Worm (Caenorhabditis elegans) whole organism, L3 larva: ENCODE results near the gene amt-2.

ENCODE experiments used
- aly-2 ChIP-seq: fragments of 150-350 bp; optimal IDR thresholded peaks from 2 replicates; lab custom pipeline; 2014; ENCODE audit warnings: missing biosample characterization, missing genetic modification characterization
- ama-1 ChIP-seq: fragments of 150-350 bp; optimal IDR thresholded peaks from 2 replicates; lab custom pipeline; 2018
- ceh-16 ChIP-seq: sonication (generic microtip); optimal IDR thresholded peaks from 2 replicates; lab custom pipeline; 2017; ENCODE audit warnings: missing biosample characterization, missing genetic modification characterization
- ceh-28 ChIP-seq: fragments of 150-350 bp; optimal IDR thresholded peaks from 2 replicates; lab custom pipeline; 2014; ENCODE audit warnings: missing biosample characterization, missing genetic modification reagents, missing genetic modification characterization
- ceh-82 ChIP-seq: fragments of 150-350 bp; optimal IDR thresholded peaks from 2 replicates; lab custom pipeline; 2014; ENCODE audit warnings: missing biosample characterization, missing genetic modification characterization
- ceh-9 ChIP-seq: sonication (generic microtip); optimal IDR thresholded peaks from 2 replicates; lab custom pipeline; 2018; ENCODE audit warnings: missing biosample characterization, missing genetic modification characterization
- daf-12 ChIP-seq: fragments of 150-350 bp; optimal IDR thresholded peaks from 2 replicates; lab custom pipeline; 2014; ENCODE audit warnings: missing biosample characterization, missing genetic modification reagents, missing genetic modification characterization
- egl-27 ChIP-seq: sonication (generic microtip); optimal IDR thresholded peaks from 4 replicates; lab custom pipeline; 2017; ENCODE audit warnings: missing biosample characterization, missing genetic modification reagents, missing genetic modification characterization
- elt-1 ChIP-seq: fragments of 150-350 bp; optimal IDR thresholded peaks from 2 replicates; lab custom pipeline; 2014; ENCODE audit warnings: missing biosample characterization, missing genetic modification characterization
- elt-2 ChIP-seq: sonication (generic microtip); optimal IDR thresholded peaks from 2 replicates; lab custom pipeline; 2016; ENCODE audit warnings: missing genetic modification reagents, mild to moderate bottlenecking, missing genetic modification characterization, missing compliant biosample characterization
- elt-3 ChIP-seq, 3 experiments: fragments of 150-350 bp in 1 of 3; sonication (generic microtip) in 2 of 3; optimal IDR thresholded peaks; 2 replicates in 2 of 3; 4 replicates in 1 of 3; lab custom pipeline; 2014 to 2017; ENCODE audit warnings: missing biosample characterization in 3 of 3, missing genetic modification characterization in 3 of 3
- eor-1 ChIP-seq, 2 experiments: fragments of 150-350 bp; optimal IDR thresholded peaks; 2 replicates each; lab custom pipeline; 2014 to 2018; ENCODE audit warnings: missing biosample characterization in 2 of 2, missing genetic modification characterization in 2 of 2
- fkh-10 ChIP-seq: sonication (generic microtip); optimal IDR thresholded peaks from 2 replicates; lab custom pipeline; 2017; ENCODE audit warnings: missing biosample characterization, missing genetic modification reagents, missing genetic modification characterization
- fkh-2 ChIP-seq: fragments of 150-350 bp; optimal IDR thresholded peaks from 2 replicates; lab custom pipeline; 2014; ENCODE audit warnings: missing biosample characterization, missing genetic modification reagents, missing genetic modification characterization
- fos-1 ChIP-seq: fragments of 150-350 bp; optimal IDR thresholded peaks from 2 replicates; lab custom pipeline; 2014; ENCODE audit warnings: missing biosample characterization, missing genetic modification characterization
- hmg-11 ChIP-seq: sonication (generic microtip); optimal IDR thresholded peaks from 2 replicates; lab custom pipeline; 2016; ENCODE audit warnings: missing genetic modification characterization, missing compliant biosample characterization
- jun-1 ChIP-seq: fragments of 150-350 bp; optimal IDR thresholded peaks from 2 replicates; lab custom pipeline; 2014; ENCODE audit warnings: missing biosample characterization, missing genetic modification reagents, missing genetic modification characterization
- lin-15B ChIP-seq: fragments of 150-350 bp; optimal IDR thresholded peaks from 2 replicates; lab custom pipeline; 2014; ENCODE audit warnings: missing biosample characterization, missing genetic modification characterization
- lin-39 ChIP-seq: fragments of 150-350 bp; optimal IDR thresholded peaks from 2 replicates; lab custom pipeline; 2018; ENCODE audit warnings: missing biosample characterization, missing genetic modification reagents, missing genetic modification characterization
- lsy-12 ChIP-seq: sonication (generic microtip); optimal IDR thresholded peaks from 2 replicates; lab custom pipeline; 2016; ENCODE audit warnings: mild to moderate bottlenecking, missing genetic modification characterization, missing compliant biosample characterization
- mdl-1 ChIP-seq: fragments of 150-350 bp; optimal IDR thresholded peaks from 2 replicates; lab custom pipeline; 2014; ENCODE audit warnings: missing biosample characterization, missing genetic modification characterization
- nfya-1 ChIP-seq: sonication (generic microtip); optimal IDR thresholded peaks from 2 replicates; lab custom pipeline; 2017; ENCODE audit warnings: missing genetic modification characterization, mild to moderate bottlenecking, missing compliant biosample characterization, antibody characterized with exemption, moderate library complexity; ENCODE audit not compliant: insufficient read depth
- nhr-12 ChIP-seq: fragments of 150-350 bp; optimal IDR thresholded peaks from 2 replicates; lab custom pipeline; 2014; ENCODE audit warnings: missing biosample characterization, missing genetic modification characterization
- nhr-23 ChIP-seq: fragments of 150-350 bp; optimal IDR thresholded peaks from 2 replicates; lab custom pipeline; 2014; ENCODE audit warnings: missing biosample characterization, missing genetic modification reagents, missing genetic modification characterization
- nhr-237 ChIP-seq: fragments of 150-350 bp; optimal IDR thresholded peaks from 2 replicates; lab custom pipeline; 2014; ENCODE audit warnings: missing biosample characterization, missing genetic modification characterization
- nhr-25 ChIP-seq: sonication (generic microtip); optimal IDR thresholded peaks from 2 replicates; lab custom pipeline; 2017; ENCODE audit warnings: missing biosample characterization, missing genetic modification characterization
- nhr-28 ChIP-seq: fragments of 150-350 bp; optimal IDR thresholded peaks from 2 replicates; lab custom pipeline; 2014; ENCODE audit warnings: missing biosample characterization, missing genetic modification characterization
- nhr-76 ChIP-seq: fragments of 150-350 bp; sonication (generic microtip); optimal IDR thresholded peaks from 5 replicates; lab custom pipeline; 2014; ENCODE audit warnings: missing biosample characterization, missing genetic modification characterization
- nhr-77 ChIP-seq: fragments of 150-350 bp; optimal IDR thresholded peaks from 2 replicates; lab custom pipeline; 2014; ENCODE audit warnings: missing biosample characterization, missing genetic modification characterization
- pha-4 ChIP-seq: fragments of 150-350 bp; optimal IDR thresholded peaks from 2 replicates; lab custom pipeline; 2014; ENCODE audit warnings: missing biosample characterization, missing genetic modification reagents, missing genetic modification characterization
- pqm-1 ChIP-seq: fragments of 150-350 bp; optimal IDR thresholded peaks from 2 replicates; lab custom pipeline; 2017; ENCODE audit warnings: missing biosample characterization, missing genetic modification characterization, inconsistent platforms
- sea-2 ChIP-seq: fragments of 150-350 bp; sonication (generic microtip); optimal IDR thresholded peaks from 4 replicates; lab custom pipeline; 2014; ENCODE audit warnings: missing biosample characterization, missing genetic modification reagents, missing genetic modification characterization
- skn-1 ChIP-seq: fragments of 150-350 bp; optimal IDR thresholded peaks from 2 replicates; lab custom pipeline; 2014; ENCODE audit warnings: missing biosample characterization, missing genetic modification characterization
- snpc-4 ChIP-seq: fragments of 150-350 bp; optimal IDR thresholded peaks from 2 replicates; lab custom pipeline; 2014; ENCODE audit warnings: missing biosample characterization, missing genetic modification characterization
- tbx-2 ChIP-seq: sonication (generic microtip); optimal IDR thresholded peaks from 2 replicates; lab custom pipeline; 2016; ENCODE audit warnings: mild to moderate bottlenecking, missing genetic modification characterization, missing compliant biosample characterization
- unc-39 ChIP-seq: sonication (generic microtip); optimal IDR thresholded peaks from 4 replicates; lab custom pipeline; 2017; ENCODE audit warnings: missing biosample characterization, missing genetic modification characterization
- unc-62 ChIP-seq: fragments of 150-350 bp; sonication (generic microtip); optimal IDR thresholded peaks from 4 replicates; lab custom pipeline; 2014; ENCODE audit warnings: missing biosample characterization, missing genetic modification reagents, missing genetic modification characterization
- zag-1 ChIP-seq: fragments of 150-350 bp; optimal IDR thresholded peaks from 2 replicates; lab custom pipeline; 2014; ENCODE audit warnings: missing biosample characterization, missing genetic modification characterization
- ztf-11 ChIP-seq: fragments of 150-350 bp; optimal IDR thresholded peaks from 2 replicates; lab custom pipeline; 2014; ENCODE audit warnings: missing biosample characterization, missing genetic modification characterization
- ztf-4 ChIP-seq: fragments of 150-350 bp; optimal IDR thresholded peaks from 2 replicates; lab custom pipeline; 2014; ENCODE audit warnings: missing biosample characterization, missing genetic modification characterization

amt-2 gene

ce11 chrIV:13027801-13028641, 14.2 kb upstream of the amt-2 start:
- no peak for TF ChIP-seq jun-1 (tag; lab: Kevin White, UChicago)
- TF ChIP-seq pqm-1 (tag; lab: Kevin White, UChicago) = peak; percentile 4
- peak; percentile 18 for TF ChIP-seq nhr-25 (tag; lab: Kevin White, UChicago)
- TF ChIP-seq, all 47 proteins: peak for 2

- TF ChIP-seq ztf-11 (tag; lab: Kevin White, UChicago) (no peak), ceh-28 (no peak), zag-1 (tag; lab: Kevin White, UChicago) (no peak), ceh-82 (tag; lab: Kevin White, UChicago) (no peak), elt-2 (peak; percentile 53), eor-1 (tag; optimal IDR thresholded peaks at IDR 0.05; lab: Kevin White, UChicago) (no peak), nhr-25 (tag; lab: Kevin White, UChicago) (no peak), snpc-4 (tag; lab: Kevin White, UChicago) (no peak), pha-4 (tag; lab: Kevin White, UChicago) (peak; percentile 22), mdl-1 (tag; lab: Kevin White, UChicago) (no peak), unc-39 (no peak)
- TF ChIP-seq, all 47 proteins: peak for 2
Observed at ce11 chrIV:13028746-13029673, 13.2 kb upstream of the amt-2 start.

- TF ChIP-seq lsy-12 = peak; percentile 5
- TF ChIP-seq egl-27 = no peak
- TF ChIP-seq ztf-11 (tag; lab: Kevin White, UChicago) = no peak
- TF ChIP-seq nhr-23 (tag; lab: Kevin White, UChicago) = peak; percentile 4
- TF ChIP-seq pqm-1 (tag; lab: Kevin White, UChicago) = no peak
- TF ChIP-seq nhr-28 = no peak
- TF ChIP-seq elt-2 = no peak
- TF ChIP-seq ceh-82 (tag; lab: Kevin White, UChicago) = no peak
- no peak for TF ChIP-seq jun-1 (tag; lab: Kevin White, UChicago)
- TF ChIP-seq skn-1 = no peak
- TF ChIP-seq nhr-76 (tag; lab: Kevin White, UChicago) = no peak
- TF ChIP-seq ztf-4 (tag; lab: Kevin White, UChicago) = no peak
- peak; percentile 10 for TF ChIP-seq lin-15B (tag; lab: Kevin White, UChicago)
- no peak for TF ChIP-seq nhr-77
- peak; percentile 47 for TF ChIP-seq hmg-11
- TF ChIP-seq tbx-2 = no peak
- no peak for TF ChIP-seq elt-1 (tag; lab: Kevin White, UChicago)
- no peak for TF ChIP-seq daf-12
- TF ChIP-seq zag-1 (tag; lab: Kevin White, UChicago) = no peak
- TF ChIP-seq unc-39 = no peak
- peak; percentile 32 for TF ChIP-seq nfya-1 (tag; lab: Kevin White, UChicago)
- TF ChIP-seq nhr-12 (tag; lab: Kevin White, UChicago) = no peak
- TF ChIP-seq fos-1 (tag; lab: Kevin White, UChicago) = no peak
- TF ChIP-seq aly-2 (tag; lab: Kevin White, UChicago) = no peak
- TF ChIP-seq nhr-237 = no peak
- peak; percentile 30 for TF ChIP-seq nhr-25 (tag; lab: Kevin White, UChicago)
- TF ChIP-seq unc-62 = no peak
- no peak for TF ChIP-seq fkh-10 (GFP tag; lab: Kevin White, UChicago)
- TF ChIP-seq fkh-2 (tag; lab: Kevin White, UChicago) = no peak
- TF ChIP-seq ama-1 = no peak
- TF ChIP-seq elt-3 (tag; optimal IDR thresholded peaks at IDR 0.05; lab: Kevin White, UChicago) = peak in 1 of 3 experiments; percentile 51
- no peak for TF ChIP-seq ceh-9 (tag; lab: Kevin White, UChicago)
- no peak for TF ChIP-seq ceh-16 (tag; lab: Kevin White, UChicago)
- no peak for TF ChIP-seq sea-2 (GFP tag; lab: Kevin White, UChicago)
- TF ChIP-seq lin-39 = peak; percentile 34
- TF ChIP-seq eor-1 (tag; optimal IDR thresholded peaks at IDR 0.05; lab: Kevin White, UChicago) = no peak
- no peak for TF ChIP-seq ceh-28
Observed at ce11 chrIV:13029674-13030466, 12.3 kb upstream of the amt-2 start.
